Fruit fly (Drosophila melanogaster) whole organism, pupa: ENCODE results near the gene Cyt-b5-r.
A peak's percentile ranks its signal among the peaks of the same experiment; 100 is the strongest.

Source experiments
- CG10348 ChIP-seq: fragments of 200-800 bp; sonication (Bioruptor generic); IDR thresholded peaks from 2 replicates; pipeline ENCODE4 v1.3.6; 2022; ENCODE audit warnings: missing biosample characterization, missing genetic modification characterization
- CG12605 ChIP-seq: fragments of 200-800 bp; sonication (Bioruptor generic); IDR thresholded peaks from 2 replicates; pipeline ENCODE4 v1.3.6; 2022; ENCODE audit warnings: missing biosample characterization, missing genetic modification characterization
- CG13204 ChIP-seq: fragments of 200-800 bp; sonication (Bioruptor generic); optimal IDR thresholded peaks from 2 replicates; lab custom pipeline; 2018; ENCODE audit warnings: missing biosample characterization, mild to moderate bottlenecking, missing genetic modification characterization, moderate library complexity
- CG14655 ChIP-seq: fragments of 200-800 bp; sonication (Bioruptor generic); optimal IDR thresholded peaks from 3 replicates; lab custom pipeline; 2017; ENCODE audit warnings: mild to moderate bottlenecking, missing biosample characterization, missing genetic modification reagents, missing genetic modification characterization
- CG15710 ChIP-seq: fragments of 200-800 bp; sonication (Bioruptor generic); optimal IDR thresholded peaks from 2 replicates; lab custom pipeline; 2018; ENCODE audit warnings: missing biosample characterization, mild to moderate bottlenecking, missing genetic modification characterization, moderate library complexity
- CG17806 ChIP-seq: fragments of 200-800 bp; sonication (Bioruptor generic); optimal IDR thresholded peaks from 2 replicates; lab custom pipeline; 2018; ENCODE audit warnings: missing biosample characterization, mild to moderate bottlenecking, missing genetic modification characterization, moderate library complexity
- CG32121 ChIP-seq: fragments of 200-800 bp; sonication (Bioruptor generic); IDR thresholded peaks from 2 replicates; pipeline ENCODE4 v1.3.6; 2022; ENCODE audit warnings: missing biosample characterization, missing genetic modification characterization
- CG34367 ChIP-seq: fragments of 200-800 bp; sonication (Bioruptor generic); optimal IDR thresholded peaks from 2 replicates; lab custom pipeline; 2018; ENCODE audit warnings: missing biosample characterization, mild to moderate bottlenecking, missing genetic modification characterization
- CG4496 ChIP-seq: fragments of 200-800 bp; sonication (Bioruptor generic); IDR thresholded peaks from 3 replicates; pipeline ENCODE4 v1.3.6; 2022; ENCODE audit warnings: missing biosample characterization, missing genetic modification characterization
- CG8159 ChIP-seq: fragments of 200-800 bp; sonication (Bioruptor generic); optimal IDR thresholded peaks from 3 replicates; lab custom pipeline; 2018; ENCODE audit warnings: missing biosample characterization, mild to moderate bottlenecking, missing genetic modification characterization, moderate library complexity
- CG8301 ChIP-seq: fragments of 200-800 bp; sonication (Bioruptor generic); optimal IDR thresholded peaks from 2 replicates; lab custom pipeline; 2018; ENCODE audit warnings: missing biosample characterization, mild to moderate bottlenecking, missing genetic modification characterization
- CG9948 ChIP-seq: fragments of 200-800 bp; sonication (Bioruptor generic); optimal IDR thresholded peaks from 2 replicates; lab custom pipeline; 2018; ENCODE audit warnings: missing biosample characterization, mild to moderate bottlenecking, missing genetic modification characterization, moderate library complexity
- D1 ChIP-seq: fragments of 200-800 bp; sonication (Bioruptor generic); optimal IDR thresholded peaks from 2 replicates; lab custom pipeline; 2018; ENCODE audit warnings: missing biosample characterization, mild to moderate bottlenecking, missing genetic modification characterization, moderate library complexity
- EcR ChIP-seq: fragments of 200-800 bp; sonication (Bioruptor generic); optimal IDR thresholded peaks from 3 replicates; lab custom pipeline; 2019; ENCODE audit warnings: missing biosample characterization, missing genetic modification characterization, mild to moderate bottlenecking, moderate library complexity, missing genetic modification reagents
- Ets98B ChIP-seq: fragments of 200-800 bp; sonication (Bioruptor generic); IDR thresholded peaks from 2 replicates; pipeline ENCODE4 v1.3.6; 2022; ENCODE audit warnings: missing biosample characterization, missing genetic modification characterization
- Pif1A ChIP-seq: fragments of 200-800 bp; sonication (Bioruptor generic); optimal IDR thresholded peaks from 3 replicates; lab custom pipeline; 2016; ENCODE audit warnings: missing biosample characterization, missing genetic modification characterization
- Pif1B ChIP-seq: fragments of 200-800 bp; sonication (Bioruptor generic); optimal IDR thresholded peaks from 3 replicates; lab custom pipeline; 2016; ENCODE audit warnings: missing biosample characterization, missing genetic modification characterization
- Snoo ChIP-seq: fragments of 200-800 bp; sonication (Bioruptor generic); optimal IDR thresholded peaks from 3 replicates; lab custom pipeline; 2017; ENCODE audit warnings: missing biosample characterization, mild to moderate bottlenecking, missing genetic modification characterization, inconsistent platforms
- fd96Ca ChIP-seq: fragments of 200-800 bp; sonication (Bioruptor generic); IDR thresholded peaks from 3 replicates; pipeline ENCODE4 v1.3.6; 2022; ENCODE audit warnings: missing biosample characterization, missing genetic modification characterization
- gl ChIP-seq: fragments of 200-800 bp; sonication (Bioruptor generic); optimal IDR thresholded peaks from 2 replicates; lab custom pipeline; 2018; ENCODE audit warnings: missing biosample characterization, mild to moderate bottlenecking, missing genetic modification characterization
- rn ChIP-seq: fragments of 200-800 bp; sonication (Bioruptor generic); IDR thresholded peaks from 2 replicates; pipeline ENCODE4 v1.3.6; 2022; ENCODE audit warnings: missing biosample characterization, missing genetic modification characterization

Gene Cyt-b5-r

DNA sequence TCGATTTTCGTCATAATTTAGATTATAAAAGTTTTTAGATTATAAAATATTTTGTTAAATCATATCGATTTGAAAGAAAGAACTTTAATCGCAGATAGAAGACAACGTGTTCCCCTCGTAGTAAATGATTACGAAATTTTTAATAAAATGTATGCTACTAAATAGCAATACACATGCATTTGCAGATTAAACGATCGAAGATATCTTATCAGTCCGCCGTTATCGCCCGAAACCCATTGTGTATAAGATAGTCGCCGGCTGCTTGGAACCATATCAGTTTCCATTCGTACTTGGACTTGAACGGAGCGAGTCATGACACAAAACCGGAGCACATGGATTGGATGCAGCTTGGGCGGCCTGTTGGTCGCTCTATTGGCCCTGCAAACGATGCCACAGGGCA lies 9.0 kb upstream of the Cyt-b5-r start:
- no peak for TF ChIP-seq Ets98B (GFP tag; lab: Robert Waterston, UW)
- no peak for TF ChIP-seq CG32121

DNA sequence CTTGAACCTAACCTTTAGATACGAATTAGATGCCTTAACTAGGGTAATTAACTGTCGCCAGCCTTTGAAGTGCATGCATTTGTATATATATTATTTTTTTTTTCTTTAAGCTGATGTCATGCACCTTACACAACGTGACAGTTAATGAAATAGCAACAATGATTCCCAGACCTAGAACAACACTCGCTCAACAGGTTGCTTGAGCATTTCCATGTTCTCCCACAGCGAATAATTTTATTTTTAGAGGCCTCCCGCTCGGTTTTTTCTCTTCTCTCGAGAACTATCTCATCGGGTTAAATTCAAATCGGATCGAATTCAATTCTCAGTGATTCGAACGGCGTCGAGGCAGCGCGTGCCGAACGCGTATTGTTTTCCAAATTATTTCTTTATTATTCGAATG lies 8.2 kb upstream of the Cyt-b5-r start, which contains the start of gene Ugt37D1:
TSS of gene Ugt37D1 (plus strand) at position 321 of the 400 bp plus-strand sequence.
- no peak for TF ChIP-seq CG17806 (tag; lab: Kevin White, UChicago)
- 0 out of 2 replicates have a peak, but pooled peaks have one; percentile 23 for TF ChIP-seq CG32121
- TF ChIP-seq CG12605 (GFP tag; lab: Robert Waterston, UW) = no peak
- 0 out of 3 replicates have a peak, but pooled peaks have one; percentile 34 for TF ChIP-seq fd96Ca (GFP tag; lab: Robert Waterston, UW)
- no peak for TF ChIP-seq CG34367

DNA sequence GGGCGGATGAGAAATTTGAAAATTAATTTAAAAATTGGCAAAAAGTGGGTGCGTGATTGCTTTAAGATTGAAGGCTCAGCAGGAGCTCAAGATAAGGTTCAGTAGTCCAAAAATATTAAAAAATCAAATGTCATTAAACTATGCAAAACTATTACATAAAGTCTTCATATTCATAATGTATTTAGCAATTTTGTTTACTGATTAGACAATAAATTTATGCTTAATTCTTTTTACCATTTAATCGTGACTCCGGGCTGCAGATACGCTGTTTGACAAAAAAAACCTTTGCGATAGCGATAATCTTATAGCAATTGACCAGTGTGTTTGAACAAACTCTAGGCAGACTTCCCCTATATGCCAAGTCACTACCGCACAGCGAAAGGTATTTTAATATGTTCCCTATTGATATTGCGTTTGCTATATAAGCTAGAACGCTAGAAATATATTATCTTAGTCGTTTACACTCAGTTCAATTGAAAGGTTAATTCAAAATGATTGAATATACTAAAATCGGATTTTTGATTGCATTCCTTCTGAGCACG lies 5.7 kb upstream of the Cyt-b5-r start, which contains the start of gene Ugt37E1:
TSS of gene Ugt37E1 (plus strand) at position 492 of the 542 bp plus-strand sequence.
- TF ChIP-seq CG13204 (GFP tag; lab: Kevin White, UChicago) (no peak), Pif1B (GFP tag; lab: Kevin White, UChicago) (no peak), Snoo (tag; lab: Kevin White, UChicago) (no peak), D1 (tag; lab: Kevin White, UChicago) (no peak), CG9948 (tag; lab: Kevin White, UChicago) (no peak), EcR (GFP tag; lab: Kevin White, UChicago) (no peak), CG4496 (GFP tag; lab: Robert Waterston, UW) (no peak), CG8159 (tag; lab: Kevin White, UChicago) (no peak), CG34367 (no peak), gl (tag; lab: Kevin White, UChicago) (no peak), Pif1A (GFP tag; lab: Kevin White, UChicago) (no peak), CG14655 (GFP tag; lab: Kevin White, UChicago) (no peak), CG8301 (no peak), CG15710 (tag; lab: Kevin White, UChicago) (no peak), CG32121 (no peak), CG17806 (tag; lab: Kevin White, UChicago) (no peak), rn (no peak)

DNA sequence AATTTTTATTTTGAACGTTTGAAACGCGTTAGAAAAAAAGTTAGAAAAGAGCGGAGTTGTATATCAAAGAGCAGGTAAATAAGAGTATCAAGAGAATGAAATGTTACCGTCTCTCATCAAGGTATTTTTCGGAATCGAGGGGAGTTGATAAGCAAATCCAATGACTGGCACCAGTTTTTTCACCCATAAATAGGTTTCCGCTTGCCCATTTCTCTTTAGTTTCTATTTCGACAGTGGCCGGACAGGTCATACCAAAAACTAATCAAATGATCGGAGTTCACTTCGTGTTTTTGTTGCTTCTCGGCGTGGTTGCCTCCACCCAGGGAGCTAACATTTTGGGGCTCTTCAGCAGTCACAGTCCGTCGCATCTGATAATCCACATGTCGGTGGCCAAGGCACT lies 3.4 kb upstream of the Cyt-b5-r start, which contains the start of gene Ugt37C2:
TSS of gene Ugt37C2 (plus strand) at position 242 of the 400 bp plus-strand sequence.
- TF ChIP-seq gl (tag; lab: Kevin White, UChicago) = no peak
- no peak for TF ChIP-seq Snoo (tag; lab: Kevin White, UChicago)
- TF ChIP-seq D1 (tag; lab: Kevin White, UChicago) = no peak
- TF ChIP-seq CG13204 (GFP tag; lab: Kevin White, UChicago) = no peak
- TF ChIP-seq CG14655 (GFP tag; lab: Kevin White, UChicago) = no peak

DNA sequence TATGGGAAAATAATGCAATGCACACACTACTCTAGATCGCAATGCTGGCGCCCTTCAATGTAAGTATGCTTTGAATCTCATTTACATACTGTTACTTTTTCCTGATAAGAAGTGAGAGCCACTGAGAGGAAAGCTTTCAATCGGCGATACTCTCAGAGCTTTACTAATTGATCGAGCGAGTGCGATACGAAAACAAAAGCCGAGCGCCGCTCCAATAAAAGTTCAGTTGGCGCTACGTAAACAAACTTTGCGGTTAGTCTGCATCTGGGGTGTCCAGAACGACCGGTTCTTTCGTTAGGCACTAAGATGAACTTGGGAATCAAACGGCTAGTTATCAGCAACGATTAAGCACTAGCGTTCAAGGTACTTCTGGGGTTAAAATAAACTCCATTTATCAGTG lies 824 bp upstream of the Cyt-b5-r start, which contains the start of gene CG17928:
TSS of gene CG17928 (plus strand) at position 224 of the 400 bp plus-strand sequence.
- no peak for TF ChIP-seq CG32121
- peak; percentile 63; the same call in 2 of the 3 replicates for TF ChIP-seq CG4496 (GFP tag; lab: Robert Waterston, UW)

DNA sequence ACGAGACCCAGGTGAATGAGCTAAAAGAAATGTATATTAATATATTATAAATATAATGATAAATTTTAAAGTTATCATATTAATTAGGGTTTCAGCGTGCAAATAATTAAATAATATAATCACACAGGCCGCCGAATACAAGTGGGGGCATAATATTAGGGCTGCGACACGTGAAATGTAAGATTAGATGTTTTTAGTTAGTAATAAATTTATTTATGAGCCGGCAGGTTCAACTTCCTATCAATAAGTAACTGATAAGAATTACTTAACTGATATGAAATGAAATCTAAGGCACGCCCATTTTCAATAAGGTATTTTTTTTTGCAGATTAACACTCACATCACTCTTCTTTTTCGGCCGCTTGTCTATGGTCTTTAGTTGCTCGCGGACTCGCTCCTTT lies 641 bp downstream of the Cyt-b5-r start:
- TF ChIP-seq Pif1B (GFP tag; lab: Kevin White, UChicago) = no peak
- no peak for TF ChIP-seq CG8159 (tag; lab: Kevin White, UChicago)
- TF ChIP-seq CG12605 (GFP tag; lab: Robert Waterston, UW) = no peak
- no peak for TF ChIP-seq CG10348
- TF ChIP-seq gl (tag; lab: Kevin White, UChicago) = no peak
- no peak for TF ChIP-seq CG9948 (tag; lab: Kevin White, UChicago)
- no peak for TF ChIP-seq rn
- TF ChIP-seq fd96Ca (GFP tag; lab: Robert Waterston, UW) = no peak
- no peak for TF ChIP-seq Snoo (tag; lab: Kevin White, UChicago)
- no peak for TF ChIP-seq CG8301
- TF ChIP-seq EcR (GFP tag; lab: Kevin White, UChicago) = no peak
- no peak for TF ChIP-seq CG4496 (GFP tag; lab: Robert Waterston, UW)
- TF ChIP-seq CG34367 = no peak
- no peak for TF ChIP-seq CG32121
- no peak for TF ChIP-seq CG17806 (tag; lab: Kevin White, UChicago)
- no peak for TF ChIP-seq CG14655 (GFP tag; lab: Kevin White, UChicago)
- no peak for TF ChIP-seq CG15710 (tag; lab: Kevin White, UChicago)
- no peak for TF ChIP-seq D1 (tag; lab: Kevin White, UChicago)
- TF ChIP-seq Ets98B (GFP tag; lab: Robert Waterston, UW) = no peak

DNA sequence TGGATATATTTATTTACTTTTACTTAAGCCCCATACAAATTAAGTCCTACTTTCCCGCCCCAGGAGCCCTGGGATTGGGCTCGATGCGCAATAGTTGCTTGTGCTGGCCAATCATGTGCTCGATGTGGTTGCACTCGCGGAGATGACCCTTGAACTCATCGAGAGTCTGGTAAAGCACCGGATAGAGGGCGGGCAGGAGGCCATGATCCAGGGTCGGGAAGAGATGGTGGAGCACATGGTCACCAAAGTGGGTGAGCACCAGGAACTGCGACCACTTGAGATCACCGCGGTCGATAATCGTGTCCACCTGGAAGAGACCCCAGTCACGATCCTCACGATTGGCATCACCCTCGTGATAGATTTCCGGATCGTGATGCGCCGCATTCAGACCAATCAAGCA lies 1.6 kb downstream of the Cyt-b5-r start:
- TF ChIP-seq CG8159 (tag; lab: Kevin White, UChicago) (no peak), Pif1B (GFP tag; lab: Kevin White, UChicago) (no peak), CG34367 (no peak), CG4496 (GFP tag; lab: Robert Waterston, UW) (no peak), gl (tag; lab: Kevin White, UChicago) (no peak), CG13204 (GFP tag; lab: Kevin White, UChicago) (no peak), fd96Ca (GFP tag; lab: Robert Waterston, UW) (no peak), CG14655 (GFP tag; lab: Kevin White, UChicago) (no peak), EcR (GFP tag; lab: Kevin White, UChicago) (no peak), CG32121 (no peak), Snoo (tag; lab: Kevin White, UChicago) (no peak), CG12605 (GFP tag; lab: Robert Waterston, UW) (no peak), Ets98B (GFP tag; lab: Robert Waterston, UW) (no peak)
- TF ChIP-seq, all 21 proteins: peak for 0
